Fruit fly (Drosophila melanogaster): Measurements from ENCODE around the gene CG33233.

The CG33233 gene

DNA sequence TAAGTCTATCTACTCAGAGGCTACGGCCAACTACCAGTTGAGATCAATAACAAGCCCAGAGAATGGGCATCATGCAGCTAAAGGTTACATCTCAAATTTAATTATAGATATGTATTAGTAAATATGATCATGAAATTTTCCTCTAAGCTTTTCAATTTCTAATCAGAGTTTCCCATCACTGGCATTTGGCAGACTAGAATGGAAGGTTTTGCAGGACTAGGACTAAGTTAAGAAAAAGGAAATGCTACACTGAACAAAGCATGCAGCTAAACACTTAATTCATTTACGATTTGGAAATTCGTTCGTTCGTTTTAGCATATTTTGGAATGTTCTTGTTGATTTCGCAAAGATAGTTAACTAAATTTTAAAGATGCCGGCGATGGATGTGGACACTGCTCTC, at the start of gene CG33233:
CG33233 (plus strand) TSS at position 301 of the 400 bp plus-strand sequence.
- no peak for TF ChIP-seq Dll (optimal IDR thresholded peaks at IDR 0.05)
- no peak for TF ChIP-seq EcR (GFP tag; optimal IDR thresholded peaks at IDR 0.05)
- TF ChIP-seq CG8478 (optimal IDR thresholded peaks at IDR 0.05) = no peak
- TF ChIP-seq usp (GFP tag; optimal IDR thresholded peaks at IDR 0.05) = no peak
- no peak for TF ChIP-seq psq (optimal IDR thresholded peaks at IDR 0.05)
- no peak for TF ChIP-seq pan (optimal IDR thresholded peaks at IDR 0.05)

DNA sequence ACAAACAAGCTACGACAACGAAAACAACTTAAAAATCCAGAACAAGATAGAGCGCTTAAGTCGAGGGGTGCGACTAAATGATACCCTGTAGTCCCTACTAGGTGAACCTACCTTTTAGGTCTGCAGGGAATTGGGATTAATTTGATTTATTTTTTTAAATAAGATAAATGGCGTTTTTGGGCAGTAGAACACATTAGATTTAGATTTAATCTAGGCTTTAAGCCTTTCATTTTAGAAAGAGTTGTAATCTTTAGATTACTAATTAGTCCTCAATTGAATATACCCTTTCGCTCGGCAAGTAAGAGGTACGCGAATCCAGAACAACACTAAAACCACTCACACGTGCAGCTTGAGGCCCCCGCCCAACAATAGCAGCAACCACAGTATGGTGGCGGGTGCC, 45.2 kb upstream of the CG33233 start:
- no peak for TF ChIP-seq usp (GFP tag; optimal IDR thresholded peaks at IDR 0.05)
- TF ChIP-seq pan (optimal IDR thresholded peaks at IDR 0.05) = no peak
- TF ChIP-seq Dll (optimal IDR thresholded peaks at IDR 0.05) = no peak
- no peak for TF ChIP-seq psq (optimal IDR thresholded peaks at IDR 0.05)
- no peak for TF ChIP-seq EcR (GFP tag; optimal IDR thresholded peaks at IDR 0.05)

DNA sequence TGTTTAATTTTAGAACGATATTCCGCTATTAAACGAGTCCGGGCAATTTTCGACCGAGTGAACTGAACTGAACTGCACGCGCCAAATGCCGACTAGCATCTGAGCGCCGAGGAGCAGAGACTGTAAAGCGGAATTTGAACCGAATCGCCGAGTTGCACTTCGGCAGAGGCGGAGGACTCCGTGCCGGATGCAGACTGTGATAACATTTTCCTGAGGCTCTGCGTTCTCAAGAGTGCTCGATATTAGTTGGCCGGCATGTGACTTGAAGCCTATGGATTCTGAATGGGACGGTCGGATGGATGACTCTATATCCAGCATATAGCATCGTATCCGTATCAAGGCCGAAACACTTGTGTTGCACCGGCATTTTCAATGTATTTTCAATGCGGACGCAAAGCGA, 29.5 kb upstream of the CG33233 start, which contains the start of gene Pxn:
Pxn (minus strand) TSS at position 101 of the 400 bp plus-strand sequence.
- TF ChIP-seq psq (optimal IDR thresholded peaks at IDR 0.05) (no peak), usp (GFP tag; optimal IDR thresholded peaks at IDR 0.05) (no peak), Dll (optimal IDR thresholded peaks at IDR 0.05) (no peak), pan (optimal IDR thresholded peaks at IDR 0.05) (no peak), CG8478 (optimal IDR thresholded peaks at IDR 0.05) (no peak), EcR (GFP tag; optimal IDR thresholded peaks at IDR 0.05) (no peak)

DNA sequence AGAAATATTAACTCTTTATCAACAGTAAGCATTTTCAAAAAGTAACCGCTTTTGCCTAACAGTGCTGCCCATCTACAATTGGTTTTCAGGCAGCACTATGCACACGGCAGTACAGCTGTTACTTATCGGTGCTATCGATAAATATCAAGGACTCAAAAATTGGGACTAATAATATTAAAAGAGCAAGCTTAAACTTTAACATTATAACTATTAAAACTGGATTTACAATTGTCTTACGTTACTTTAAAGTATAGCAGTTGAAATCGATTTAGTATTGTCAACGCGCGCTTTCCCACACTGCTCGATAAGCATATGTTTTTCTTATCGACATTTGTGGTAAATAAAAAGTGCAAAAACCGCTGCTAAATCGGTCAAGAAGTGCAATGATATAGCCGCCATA, 28.0 kb upstream of the CG33233 start, which contains the start of the genes CG42245 and MEP-1:
CG42245 (plus strand) TSS at position 310 of the 400 bp plus-strand sequence.
MEP-1 (plus strand) TSS at position 310 of the 400 bp plus-strand sequence.
- TF ChIP-seq pan (optimal IDR thresholded peaks at IDR 0.05) = no peak
- no peak for TF ChIP-seq usp (GFP tag; optimal IDR thresholded peaks at IDR 0.05)
- TF ChIP-seq psq (optimal IDR thresholded peaks at IDR 0.05) = no peak
- TF ChIP-seq CG8478 (optimal IDR thresholded peaks at IDR 0.05) = no peak
- TF ChIP-seq Dll (optimal IDR thresholded peaks at IDR 0.05) = no peak
- TF ChIP-seq EcR (GFP tag; optimal IDR thresholded peaks at IDR 0.05) = no peak

dm6 chr3L:2632048-2632762, 27.2 kb upstream of the CG33233 start:
- no peak for TF ChIP-seq Dll (optimal IDR thresholded peaks at IDR 0.05)

DNA sequence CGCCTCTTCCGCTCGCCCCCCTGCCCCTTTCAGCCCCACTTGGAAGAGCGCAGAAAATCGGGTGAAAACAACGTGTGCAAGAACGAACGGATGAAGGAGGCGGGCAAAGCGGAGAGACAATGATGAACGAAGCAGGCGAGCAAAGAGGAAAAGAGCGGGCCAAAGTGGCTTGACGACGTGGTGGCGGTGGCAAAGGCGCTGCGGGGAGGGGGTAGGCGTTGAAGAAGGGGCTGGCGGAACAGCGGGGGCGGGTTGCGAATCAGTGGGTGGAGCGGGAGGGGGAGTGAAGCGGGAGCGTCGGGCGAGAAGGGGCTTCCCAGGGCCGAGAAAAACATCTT, 26.7 kb upstream of the CG33233 start:
- TF ChIP-seq EcR (GFP tag; optimal IDR thresholded peaks at IDR 0.05) (no peak), pan (optimal IDR thresholded peaks at IDR 0.05) (no peak), psq (optimal IDR thresholded peaks at IDR 0.05) (peak; percentile 67), Dll (optimal IDR thresholded peaks at IDR 0.05) (peak; percentile 63)

- TF ChIP-seq psq (optimal IDR thresholded peaks at IDR 0.05) (no peak), Dll (optimal IDR thresholded peaks at IDR 0.05) (peak; percentile 55)
Measured at dm6 chr3L:2634929-2635799, 24.3 kb upstream of the CG33233 start.

- no peak for TF ChIP-seq pan (optimal IDR thresholded peaks at IDR 0.05)
- TF ChIP-seq CG8478 (optimal IDR thresholded peaks at IDR 0.05) = no peak
- TF ChIP-seq usp (GFP tag; optimal IDR thresholded peaks at IDR 0.05) = no peak
- TF ChIP-seq psq (optimal IDR thresholded peaks at IDR 0.05) = no peak
- TF ChIP-seq EcR (GFP tag; optimal IDR thresholded peaks at IDR 0.05) = no peak
- no peak for TF ChIP-seq Dll (optimal IDR thresholded peaks at IDR 0.05)
Measured at dm6 chr3L:2636023-2636968, 23.1 kb upstream of the CG33233 start.

dm6 chr3L:2643324-2643723, 16.1 kb upstream of the CG33233 start, which contains the start of gene CG14949:
Gene CG14949, minus strand, starts transcription at chr3L:2643424.
- no peak for TF ChIP-seq psq (optimal IDR thresholded peaks at IDR 0.05)
- TF ChIP-seq pan (optimal IDR thresholded peaks at IDR 0.05) = no peak
- no peak for TF ChIP-seq EcR (GFP tag; optimal IDR thresholded peaks at IDR 0.05)
- TF ChIP-seq CG8478 (optimal IDR thresholded peaks at IDR 0.05) = no peak
- TF ChIP-seq Dll (optimal IDR thresholded peaks at IDR 0.05) = no peak
- no peak for TF ChIP-seq usp (GFP tag; optimal IDR thresholded peaks at IDR 0.05)

DNA sequence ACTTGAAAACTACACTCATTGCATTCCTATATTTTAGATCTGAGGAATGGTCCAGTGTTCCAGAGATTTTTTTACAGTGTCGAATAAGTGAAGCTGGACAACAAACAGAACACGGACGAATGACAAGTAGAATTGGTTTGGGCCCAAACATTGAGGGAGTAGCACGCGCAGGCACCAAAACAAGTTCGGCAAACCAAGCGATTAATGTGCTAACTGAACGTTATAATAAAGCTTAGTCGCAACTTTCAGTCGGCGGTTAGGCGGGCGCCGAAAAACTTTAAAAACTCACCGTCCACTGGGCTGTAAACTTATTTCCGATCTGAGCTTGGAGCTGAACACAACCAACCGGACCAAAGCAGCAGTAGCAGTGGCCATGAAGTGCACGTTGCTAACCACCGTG, 14.4 kb upstream of the CG33233 start, which contains the start of gene CG1143:
CG1143 (plus strand) TSS at position 301 of the 400 bp plus-strand sequence.
- no peak for TF ChIP-seq psq (optimal IDR thresholded peaks at IDR 0.05)
- no peak for TF ChIP-seq pan (optimal IDR thresholded peaks at IDR 0.05)
- TF ChIP-seq CG8478 (optimal IDR thresholded peaks at IDR 0.05) = no peak
- no peak for TF ChIP-seq EcR (GFP tag; optimal IDR thresholded peaks at IDR 0.05)
- no peak for TF ChIP-seq Dll (optimal IDR thresholded peaks at IDR 0.05)
- no peak for TF ChIP-seq usp (GFP tag; optimal IDR thresholded peaks at IDR 0.05)

dm6 chr3L:2647523-2648378, 11.7 kb upstream of the CG33233 start, which contains the start of gene CG1246:
Gene CG1246, plus strand, starts transcription at chr3L:2648048.
- TF ChIP-seq psq (optimal IDR thresholded peaks at IDR 0.05) (no peak), EcR (GFP tag; optimal IDR thresholded peaks at IDR 0.05) (no peak), Dll (optimal IDR thresholded peaks at IDR 0.05) (no peak), usp (GFP tag; optimal IDR thresholded peaks at IDR 0.05) (no peak), pan (optimal IDR thresholded peaks at IDR 0.05) (no peak), CG8478 (optimal IDR thresholded peaks at IDR 0.05) (no peak)
